Fruit fly (Drosophila melanogaster): ENCODE measurements around the gene mor.

The mor gene

dm6 chr3R:15920751-15921156 lies 52.0 kb downstream of the mor start, which contains the start of gene Fbxl7 (continued):
- TF ChIP-seq ranshi (GFP tag; IDR thresholded peaks at IDR 0.05) (no peak), CG7987 (GFP tag; optimal IDR thresholded peaks at IDR 0.05) (peak; percentile 14), CG1603 (tag; optimal IDR thresholded peaks at IDR 0.05) (peak; percentile 3), CG32532 (GFP tag; IDR thresholded peaks at IDR 0.05) (0 out of 2 replicates have a peak, but pooled peaks have one; percentile 26), CG13287 (GFP tag; IDR thresholded peaks at IDR 0.05; ENCODE audit: partially characterized antibody) (peak; percentile 11; the same call in 1 of the 2 replicates), chm (GFP tag; IDR thresholded peaks at IDR 0.05) (peak; percentile 75), dpn (GFP tag; optimal IDR thresholded peaks at IDR 0.05) (peak in 1 of 2 experiments; percentile 3), CG8478 (optimal IDR thresholded peaks at IDR 0.05) (peak; percentile 87), abd-A (tag; optimal IDR thresholded peaks at IDR 0.05) (peak; percentile 8), Dek (tag; optimal IDR thresholded peaks at IDR 0.05) (no peak), Adf1 (GFP tag; IDR thresholded peaks at IDR 0.05) (peak; percentile 24; the same call in 1 of the 2 replicates), onecut (GFP tag; IDR thresholded peaks at IDR 0.05) (peak; percentile 86), CG15479 (GFP tag; optimal IDR thresholded peaks at IDR 0.05) (peak; percentile 92), Bgb (GFP tag; IDR thresholded peaks at IDR 0.05; ENCODE audit: partially characterized antibody) (peak; percentile 46; the same call in 1 of the 2 replicates), Meics (GFP tag; optimal IDR thresholded peaks at IDR 0.05) (no peak), odd (GFP tag; optimal IDR thresholded peaks at IDR 0.05) (no peak), CG2199 (GFP tag; IDR thresholded peaks at IDR 0.05) (peak; percentile 78; the same call in 1 of the 3 replicates), pros (GFP tag; optimal IDR thresholded peaks at IDR 0.05) (peak; percentile 84), CG9215 (GFP tag; IDR thresholded peaks at IDR 0.05) (peak; percentile 62), Med (GFP tag) (peak; percentile 77), ato (GFP tag; IDR thresholded peaks at IDR 0.05; ENCODE audit: partially characterized antibody) (0 out of 2 replicates have a peak, but pooled peaks have one; percentile 51), cg (GFP tag; optimal IDR thresholded peaks at IDR 0.05) (peak; percentile 96), Opbp (GFP tag; IDR thresholded peaks at IDR 0.05; ENCODE audit: partially characterized antibody) (0 out of 3 replicates have a peak, but pooled peaks have one; percentile 33), so (GFP tag; IDR thresholded peaks at IDR 0.05) (0 out of 3 replicates have a peak, but pooled peaks have one; percentile 29), chinmo (GFP tag; IDR thresholded peaks at IDR 0.05; ENCODE audit: partially characterized antibody) (0 out of 4 replicates have a peak, but pooled peaks have one; percentile 56), az2 (GFP tag; optimal IDR thresholded peaks at IDR 0.05) (no peak), CG12659 (GFP tag; optimal IDR thresholded peaks at IDR 0.05) (no peak), CG1024 (GFP tag; IDR thresholded peaks at IDR 0.05) (no peak), amos (GFP tag; IDR thresholded peaks at IDR 0.05; ENCODE audit: partially characterized antibody) (peak; percentile 35), Xrp1 (GFP tag; IDR thresholded peaks at IDR 0.05) (0 out of 2 replicates have a peak, but pooled peaks have one; percentile 17), Atf-2 (GFP tag; optimal IDR thresholded peaks at IDR 0.05) (no peak), Bdp1 (GFP tag; optimal IDR thresholded peaks at IDR 0.05) (no peak), Gug (GFP tag; IDR thresholded peaks at IDR 0.05) (0 out of 4 replicates have a peak, but pooled peaks have one; percentile 10), phol (tag; optimal IDR thresholded peaks at IDR 0.05) (no peak), ftz-f1 (GFP tag; optimal IDR thresholded peaks at IDR 0.05) (peak; percentile 46), slbo (GFP tag; IDR thresholded peaks at IDR 0.05) (peak; percentile 22; the same call in 1 of the 2 replicates), dmrt99B (tag; optimal IDR thresholded peaks at IDR 0.05) (no peak), cas (GFP tag; IDR thresholded peaks at IDR 0.05) (no peak), Oaz (GFP tag; IDR thresholded peaks at IDR 0.05) (no peak), tll (GFP tag; optimal IDR thresholded peaks at IDR 0.05) (peak in 1 of 2 experiments; percentile 89), Stat92E (GFP tag; optimal IDR thresholded peaks at IDR 0.05) (peak in 1 of 3 experiments; percentile 48), CG8924 (tag; optimal IDR thresholded peaks at IDR 0.05) (peak; percentile 35), pzg (GFP tag; optimal IDR thresholded peaks at IDR 0.05) (no peak), Jarid2 (GFP tag; optimal IDR thresholded peaks at IDR 0.05) (peak; percentile 93), CG6175 (GFP tag; IDR thresholded peaks at IDR 0.05) (peak; percentile 49; the same call in 1 of the 3 replicates), Xbp1 (GFP tag; optimal IDR thresholded peaks at IDR 0.05) (peak; percentile 49), Side (GFP tag; optimal IDR thresholded peaks at IDR 0.05) (peak; percentile 60), CG34422 (GFP tag; IDR thresholded peaks at IDR 0.05) (0 out of 3 replicates have a peak, but pooled peaks have one; percentile 32), CG8089 (GFP tag; optimal IDR thresholded peaks at IDR 0.05) (peak; percentile 44)

Measured in whole organism, embryonic.